Fruit fly (Drosophila melanogaster) whole organism, wandering third instar larva: Measurements from ENCODE around the gene dlp.

ENCODE experiments used
- Abd-B ChIP-seq: fragments of >200 bp; optimal IDR thresholded peaks from 2 replicates; lab custom pipeline; 2017; ENCODE audit warnings: missing biosample characterization, missing genetic modification characterization
- CG32264 ChIP-seq: fragments of 200-800 bp; sonication (Bioruptor generic); optimal IDR thresholded peaks from 2 replicates; lab custom pipeline; 2016; ENCODE audit warnings: missing biosample characterization, missing genetic modification characterization
- CG9705 ChIP-seq: fragments of 200-800 bp; sonication (Bioruptor generic); optimal IDR thresholded peaks from 2 replicates; lab custom pipeline; 2018; ENCODE audit warnings: missing biosample characterization, mild to moderate bottlenecking, missing genetic modification characterization
- CrebA ChIP-seq: fragments of 200-800 bp; sonication (Bioruptor generic); optimal IDR thresholded peaks from 2 replicates; lab custom pipeline; 2016; ENCODE audit warnings: missing biosample characterization, mild to moderate bottlenecking, missing genetic modification characterization, borderline replicate concordance
- Dfd ChIP-seq: fragments of >200 bp; optimal IDR thresholded peaks from 2 replicates; lab custom pipeline; 2017; ENCODE audit warnings: missing biosample characterization, missing genetic modification characterization
- Dif ChIP-seq: fragments of 200-275, 200-300 bp; sonication (Bioruptor generic); optimal IDR thresholded peaks from 2 replicates; lab custom pipeline; 2018; ENCODE audit warnings: missing biosample characterization, missing genetic modification characterization; ENCODE audit not compliant: partially characterized antibody
- GATAd ChIP-seq: sonication (Bioruptor generic); optimal IDR thresholded peaks from 2 replicates; lab custom pipeline; 2016; ENCODE audit warnings: missing biosample characterization, missing genetic modification characterization
- HLH106 ChIP-seq: fragments of 200-800 bp; optimal IDR thresholded peaks from 3 replicates; lab custom pipeline; 2019; ENCODE audit warnings: missing biosample characterization, mild to moderate bottlenecking, missing genetic modification characterization, moderate library complexity
- Hnf4 ChIP-seq: fragments of 200-800 bp; sonication (Bioruptor generic); optimal IDR thresholded peaks from 2 replicates; lab custom pipeline; 2016; ENCODE audit warnings: missing biosample characterization, mild to moderate bottlenecking, missing genetic modification characterization
- Hr78 ChIP-seq: fragments of >200 bp; optimal IDR thresholded peaks from 2 replicates; lab custom pipeline; 2017; ENCODE audit warnings: missing biosample characterization, missing genetic modification characterization
- Hr83 ChIP-seq: fragments of 200-300 bp; sonication (Bioruptor generic); optimal IDR thresholded peaks from 2 replicates; lab custom pipeline; 2016; ENCODE audit warnings: missing biosample characterization, mild to moderate bottlenecking, missing genetic modification characterization, moderate library complexity; ENCODE audit not compliant: poor library complexity, severe bottlenecking
- Jra ChIP-seq: sonication (Bioruptor generic); optimal IDR thresholded peaks from 2 replicates; lab custom pipeline; 2016; ENCODE audit warnings: missing biosample characterization, missing genetic modification characterization
- Mio ChIP-seq: sonication (Bioruptor generic); optimal IDR thresholded peaks from 2 replicates; lab custom pipeline; 2016; ENCODE audit warnings: missing biosample characterization, missing genetic modification characterization
- Myc ChIP-seq: fragments of >200 bp; optimal IDR thresholded peaks from 2 replicates; lab custom pipeline; 2017
- N ChIP-seq: fragments of >200 bp; optimal IDR thresholded peaks from 2 replicates; lab custom pipeline; 2018; ENCODE audit warnings: missing biosample characterization, missing external identifiers, missing genetic modification characterization
- OdsH ChIP-seq: fragments of 200-800 bp; sonication (Bioruptor generic); optimal IDR thresholded peaks from 2 replicates; lab custom pipeline; 2016; ENCODE audit warnings: missing biosample characterization, mild to moderate bottlenecking, missing genetic modification characterization
- Rel ChIP-seq, 2 experiments: fragments of 200-800 bp; sonication (Bioruptor generic) in 1 of 2; optimal IDR thresholded peaks; 2 replicates in 1 of 2; 3 replicates in 1 of 2; lab custom pipeline; 2016 to 2019; ENCODE audit warnings: mild to moderate bottlenecking in 2 of 2, missing biosample characterization in 2 of 2, missing genetic modification characterization in 2 of 2, moderate library complexity in 1 of 2
- Sp1 ChIP-seq: fragments of 200-800 bp; sonication (Bioruptor generic); optimal IDR thresholded peaks from 3 replicates; lab custom pipeline; 2019; ENCODE audit warnings: missing biosample characterization, mild to moderate bottlenecking, missing genetic modification characterization, moderate library complexity
- Vsx2 ChIP-seq: fragments of 200-300, 225-300 bp; sonication (Bioruptor generic); optimal IDR thresholded peaks from 2 replicates; lab custom pipeline; 2018; ENCODE audit warnings: missing biosample characterization, missing genetic modification characterization; ENCODE audit not compliant: partially characterized antibody
- br ChIP-seq: fragments of 200-800 bp; sonication (Bioruptor generic); optimal IDR thresholded peaks from 2 replicates; lab custom pipeline; 2016; ENCODE audit warnings: missing biosample characterization, missing genetic modification characterization
- brk ChIP-seq: fragments of 200-800 bp; sonication (Bioruptor generic); optimal IDR thresholded peaks from 2 replicates; lab custom pipeline; 2016; ENCODE audit warnings: missing biosample characterization, mild to moderate bottlenecking, missing genetic modification characterization
- dl ChIP-seq, 2 experiments: fragments of 175-275, 200-275 bp in 1 of 2; fragments of 200-275 bp in 1 of 2; sonication (Bioruptor generic); optimal IDR thresholded peaks; lab custom pipeline; 2018; ENCODE audit warnings: mild to moderate bottlenecking in 2 of 2, missing biosample characterization in 2 of 2, missing genetic modification characterization in 2 of 2, moderate library complexity in 2 of 2; ENCODE audit not compliant: partially characterized antibody in 2 of 2, insufficient read depth in 1 of 2
- dmrt93B ChIP-seq: fragments of 200-800 bp; sonication (Bioruptor generic); optimal IDR thresholded peaks from 2 replicates; lab custom pipeline; 2018; ENCODE audit warnings: missing biosample characterization, mild to moderate bottlenecking, missing genetic modification characterization
- dsf ChIP-seq: sonication (Bioruptor generic); optimal IDR thresholded peaks from 2 replicates; lab custom pipeline; 2016; ENCODE audit warnings: missing biosample characterization, missing genetic modification characterization, borderline replicate concordance
- ey ChIP-seq: fragments of 200-800 bp; sonication (Bioruptor generic); optimal IDR thresholded peaks from 2 replicates; lab custom pipeline; 2016; ENCODE audit warnings: missing biosample characterization, missing genetic modification characterization
- foxo ChIP-seq, 2 experiments: fragments of 200-800 bp; sonication (Bioruptor generic); optimal IDR thresholded peaks; 2 replicates in 1 of 2; 3 replicates in 1 of 2; lab custom pipeline; 2016 to 2017; ENCODE audit warnings: missing biosample characterization in 2 of 2, missing genetic modification characterization in 2 of 2
- fru ChIP-seq: fragments of 200-800 bp; sonication (Bioruptor generic); optimal IDR thresholded peaks from 3 replicates; lab custom pipeline; 2016; ENCODE audit warnings: missing biosample characterization, mild to moderate bottlenecking, missing genetic modification characterization
- h ChIP-seq: fragments of 200-800 bp; sonication (Bioruptor generic); optimal IDR thresholded peaks from 3 replicates; lab custom pipeline; 2016; ENCODE audit warnings: missing biosample characterization, mild to moderate bottlenecking, missing genetic modification characterization
- jim ChIP-seq: fragments of 175-275, 200-325 bp; sonication (Bioruptor generic); optimal IDR thresholded peaks from 2 replicates; lab custom pipeline; 2016; ENCODE audit warnings: missing biosample characterization, mild to moderate bottlenecking, missing genetic modification characterization
- lola ChIP-seq: fragments of >200 bp; optimal IDR thresholded peaks from 2 replicates; lab custom pipeline; 2017; ENCODE audit warnings: missing biosample characterization, missing genetic modification characterization
- pan ChIP-seq: fragments of >200 bp; optimal IDR thresholded peaks from 2 replicates; lab custom pipeline; 2017
- psq ChIP-seq: fragments of 200-800 bp; sonication (Bioruptor generic); optimal IDR thresholded peaks from 3 replicates; lab custom pipeline; 2017; ENCODE audit warnings: missing biosample characterization, mild to moderate bottlenecking, missing genetic modification characterization, moderate library complexity
- rgr ChIP-seq: fragments of 200-800 bp; sonication (Bioruptor generic); optimal IDR thresholded peaks from 3 replicates; lab custom pipeline; 2016; ENCODE audit warnings: missing biosample characterization, mild to moderate bottlenecking, missing genetic modification characterization
- sage ChIP-seq: fragments of 200-800 bp; sonication (Bioruptor generic); optimal IDR thresholded peaks from 2 replicates; lab custom pipeline; 2016; ENCODE audit warnings: missing biosample characterization, mild to moderate bottlenecking, missing genetic modification characterization
- sv ChIP-seq: fragments of 200-800 bp; sonication (Bioruptor generic); optimal IDR thresholded peaks from 3 replicates; lab custom pipeline; 2016; ENCODE audit warnings: missing biosample characterization, missing genetic modification characterization
- tai ChIP-seq: sonication (Bioruptor generic); optimal IDR thresholded peaks from 2 replicates; lab custom pipeline; 2016; ENCODE audit warnings: missing biosample characterization, missing genetic modification characterization
- usp ChIP-seq: fragments of >200 bp; optimal IDR thresholded peaks from 2 replicates; lab custom pipeline; 2017; ENCODE audit warnings: missing biosample characterization, missing genetic modification characterization
- woc ChIP-seq: sonication (Bioruptor generic); optimal IDR thresholded peaks from 2 replicates; lab custom pipeline; 2016; ENCODE audit warnings: missing biosample characterization, mild to moderate bottlenecking, missing genetic modification characterization

The dlp gene

DNA sequence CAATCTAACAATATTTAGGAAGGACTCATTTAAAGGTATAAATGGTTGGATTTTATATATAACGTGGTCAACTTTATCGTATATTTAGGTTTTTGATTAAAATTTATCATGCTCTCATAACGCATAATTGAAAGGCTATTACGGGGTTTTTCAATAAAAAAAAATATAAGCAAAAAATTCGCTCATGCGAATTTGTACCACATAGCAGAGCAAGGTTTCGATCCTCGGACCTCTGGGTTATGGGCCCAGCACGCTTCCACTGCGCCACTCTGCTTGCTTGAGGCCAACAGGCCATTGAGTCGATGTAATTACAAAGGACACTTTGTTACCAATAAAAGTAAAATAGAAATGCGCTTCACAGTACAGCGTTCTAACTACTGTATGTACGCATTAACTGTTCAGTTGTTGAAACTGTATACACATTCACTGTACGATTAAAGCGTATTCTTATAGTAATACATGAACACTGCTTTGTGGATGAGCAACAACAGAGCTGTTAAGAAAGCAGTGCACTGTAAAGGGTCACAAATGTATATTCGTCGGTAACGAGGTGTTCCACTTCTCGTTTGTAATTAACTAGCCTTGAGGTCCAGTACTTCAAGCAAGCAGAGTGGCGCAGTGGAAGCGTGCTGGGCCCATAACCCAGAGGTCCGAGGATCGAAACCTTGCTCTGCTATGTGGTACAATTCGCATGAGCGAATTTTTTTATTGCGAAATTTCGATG, 41.5 kb downstream of the dlp start:
- TF ChIP-seq psq (GFP tag; lab: Kevin White, UChicago) (no peak), brk (GFP tag; lab: Kevin White, UChicago) (no peak), tai (no peak), Dfd (GFP tag; lab: Kevin White, UChicago) (no peak), Myc (lab: Kevin White, UChicago) (peak; percentile 61), foxo (GFP tag; optimal IDR thresholded peaks at IDR 0.05; lab: Kevin White, UChicago) (no peak), HLH106 (tag; lab: Kevin White, UChicago) (no peak), dl (GFP tag; optimal IDR thresholded peaks at IDR 0.05; lab: Kevin White, UChicago; ENCODE audit: insufficient read depth in 1 of 2, partially characterized antibody in 2 of 2) (no peak), Hr83 (GFP tag; lab: Kevin White, UChicago) (no peak), Rel (GFP tag; optimal IDR thresholded peaks at IDR 0.05; lab: Kevin White, UChicago) (no peak), Rel (tag; optimal IDR thresholded peaks at IDR 0.05; lab: Kevin White, UChicago) (peak; percentile 5), dsf (GFP tag; lab: Kevin White, UChicago) (no peak), jim (GFP tag; lab: Kevin White, UChicago) (no peak), woc (GFP tag; lab: Kevin White, UChicago) (no peak), h (GFP tag; lab: Kevin White, UChicago) (no peak), lola (GFP tag; lab: Kevin White, UChicago) (no peak), Hnf4 (no peak), CrebA (GFP tag; lab: Kevin White, UChicago) (no peak), ey (GFP tag; lab: Kevin White, UChicago) (no peak), fru (GFP tag; lab: Kevin White, UChicago) (peak; percentile 0), sage (GFP tag; lab: Kevin White, UChicago) (no peak), Mio (GFP tag; lab: Kevin White, UChicago) (no peak), GATAd (GFP tag; lab: Kevin White, UChicago) (no peak), Dif (GFP tag; lab: Kevin White, UChicago) (no peak), rgr (GFP tag; lab: Kevin White, UChicago) (no peak), dmrt93B (no peak), usp (GFP tag; lab: Kevin White, UChicago) (no peak), N (GFP tag; lab: Kevin White, UChicago) (peak; percentile 90), pan (no peak), OdsH (no peak), CG32264 (no peak), Jra (GFP tag; lab: Kevin White, UChicago) (peak; percentile 13), CG9705 (GFP tag; lab: Kevin White, UChicago) (no peak), Vsx2 (GFP tag; lab: Kevin White, UChicago) (no peak), Sp1 (GFP tag; lab: Kevin White, UChicago) (no peak), br (GFP tag; lab: Kevin White, UChicago) (no peak), sv (no peak), Abd-B (GFP tag; lab: Kevin White, UChicago) (no peak), Hr78 (GFP tag; lab: Kevin White, UChicago) (peak; percentile 28)
- TF ChIP-seq, all 38 proteins: peak for 6

DNA sequence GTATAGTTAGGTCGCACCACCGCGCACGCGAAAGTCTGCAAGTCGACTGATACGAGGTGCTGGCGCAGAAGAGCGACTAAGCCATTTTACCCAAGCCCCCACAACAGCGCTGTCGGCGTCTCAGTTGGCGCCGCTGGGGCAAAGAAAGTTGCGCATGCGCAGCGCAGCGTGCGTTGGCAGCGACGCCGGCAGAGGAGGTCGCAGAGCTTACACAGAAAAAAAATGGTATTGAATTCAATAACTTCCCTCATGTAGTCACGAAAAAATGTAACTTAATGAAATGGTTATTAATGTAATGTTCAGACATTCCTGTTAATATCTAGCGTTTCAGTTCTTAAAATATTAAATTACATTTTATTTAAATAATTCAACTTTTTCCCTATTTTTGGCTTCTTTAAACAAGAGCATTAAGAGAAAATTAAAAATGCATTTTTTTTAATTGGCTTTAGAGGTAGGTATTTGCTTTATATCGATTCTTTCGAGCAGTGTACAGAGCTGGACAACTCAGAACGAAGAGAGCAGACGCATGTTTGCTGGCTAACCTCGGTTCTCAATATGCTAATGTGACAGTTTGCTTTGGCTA, 45.8 kb downstream of the dlp start, which contains the start of gene CG4914:
Gene CG4914 (minus strand): TSS at position 51 of the 583 bp plus-strand sequence.
- TF ChIP-seq N (GFP tag; lab: Kevin White, UChicago) (no peak), ey (GFP tag; lab: Kevin White, UChicago) (peak; percentile 74), Hr83 (GFP tag; lab: Kevin White, UChicago) (no peak), fru (GFP tag; lab: Kevin White, UChicago) (peak; percentile 82), CrebA (GFP tag; lab: Kevin White, UChicago) (no peak), brk (GFP tag; lab: Kevin White, UChicago) (peak; percentile 25), psq (GFP tag; lab: Kevin White, UChicago) (peak; percentile 84), pan (no peak), CG9705 (GFP tag; lab: Kevin White, UChicago) (peak; percentile 23), Abd-B (GFP tag; lab: Kevin White, UChicago) (no peak), Sp1 (GFP tag; lab: Kevin White, UChicago) (peak; percentile 87), br (GFP tag; lab: Kevin White, UChicago) (peak; percentile 59), Mio (GFP tag; lab: Kevin White, UChicago) (no peak), Hnf4 (peak; percentile 57), dmrt93B (peak; percentile 79), foxo (GFP tag; optimal IDR thresholded peaks at IDR 0.05; lab: Kevin White, UChicago) (peak in 1 of 2 experiments; percentile 91), Dif (GFP tag; lab: Kevin White, UChicago) (no peak), Myc (lab: Kevin White, UChicago) (no peak), HLH106 (tag; lab: Kevin White, UChicago) (peak; percentile 86), OdsH (peak; percentile 87), dsf (GFP tag; lab: Kevin White, UChicago) (no peak), dl (GFP tag; optimal IDR thresholded peaks at IDR 0.05; lab: Kevin White, UChicago; ENCODE audit: insufficient read depth in 1 of 2, partially characterized antibody in 2 of 2) (no peak), Rel (GFP tag; optimal IDR thresholded peaks at IDR 0.05; lab: Kevin White, UChicago) (no peak), Rel (tag; optimal IDR thresholded peaks at IDR 0.05; lab: Kevin White, UChicago) (no peak), sage (GFP tag; lab: Kevin White, UChicago) (peak; percentile 40), Dfd (GFP tag; lab: Kevin White, UChicago) (peak; percentile 80), tai (no peak), h (GFP tag; lab: Kevin White, UChicago) (peak; percentile 86), sv (peak; percentile 65), woc (GFP tag; lab: Kevin White, UChicago) (peak; percentile 53), CG32264 (peak; percentile 26), jim (GFP tag; lab: Kevin White, UChicago) (no peak), Vsx2 (GFP tag; lab: Kevin White, UChicago) (no peak), usp (GFP tag; lab: Kevin White, UChicago) (no peak), lola (GFP tag; lab: Kevin White, UChicago) (no peak), Hr78 (GFP tag; lab: Kevin White, UChicago) (no peak), GATAd (GFP tag; lab: Kevin White, UChicago) (no peak), rgr (GFP tag; lab: Kevin White, UChicago) (peak; percentile 83), Jra (GFP tag; lab: Kevin White, UChicago) (peak; percentile 44)
